Fruit fly (Drosophila melanogaster): ENCODE data around the gene CYLD.

Gene CYLD

DNA sequence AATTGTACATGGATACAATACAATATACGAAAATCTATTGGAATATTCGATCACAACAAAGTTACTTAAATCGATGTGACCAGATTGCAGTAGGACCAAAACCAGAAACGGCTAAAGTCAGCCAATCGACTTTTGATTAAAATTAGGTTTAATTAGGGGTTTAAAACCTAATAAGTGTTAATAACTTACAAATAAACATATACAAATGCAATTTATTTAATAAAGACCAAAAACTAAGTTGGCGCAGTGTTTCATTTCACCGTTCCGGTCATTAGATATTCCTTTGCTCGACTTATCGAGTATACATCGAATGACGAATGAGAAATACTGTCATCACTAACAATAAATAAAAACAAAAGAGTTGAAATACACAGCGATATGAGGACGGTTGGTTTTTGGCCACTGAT lies 49.2 kb downstream of the CYLD start, which contains the start of the genes bsk and CG31717 (continued):
- TF ChIP-seq GATAe (GFP tag; conservative IDR thresholded peaks at IDR 0.05) = no peak
- no peak for TF ChIP-seq ara (GFP tag; IDR thresholded peaks at IDR 0.05)
- TF ChIP-seq Med (GFP tag) = peak; percentile 67
- peak; percentile 7 for TF ChIP-seq lilli (GFP tag; optimal IDR thresholded peaks at IDR 0.05)
- no peak for TF ChIP-seq tin (GFP tag; optimal IDR thresholded peaks at IDR 0.05)
- TF ChIP-seq Atf-2 (GFP tag; optimal IDR thresholded peaks at IDR 0.05) = no peak
- TF ChIP-seq Side (GFP tag; optimal IDR thresholded peaks at IDR 0.05) = no peak
- TF ChIP-seq CG10366 (GFP tag; IDR thresholded peaks at IDR 0.05) = no peak
- TF ChIP-seq Sox100B (GFP tag; optimal IDR thresholded peaks at IDR 0.05) = no peak
- no peak for TF ChIP-seq Dip3 (GFP tag; optimal IDR thresholded peaks at IDR 0.05)
- 0 out of 2 replicates have a peak, but pooled peaks have one; percentile 11 for TF ChIP-seq CG1024 (GFP tag; IDR thresholded peaks at IDR 0.05)
- no peak for TF ChIP-seq CG10959 (GFP tag; IDR thresholded peaks at IDR 0.05)
- no peak for TF ChIP-seq CG14014 (GFP tag; IDR thresholded peaks at IDR 0.05)
- no peak for TF ChIP-seq CG17359 (tag; optimal IDR thresholded peaks at IDR 0.05)
- TF ChIP-seq HHEX (GFP tag; optimal IDR thresholded peaks at IDR 0.05) = no peak
- TF ChIP-seq Scr (GFP tag; IDR thresholded peaks at IDR 0.05; ENCODE audit: partially characterized antibody) = peak; percentile 67
- TF ChIP-seq org-1 (GFP tag; optimal IDR thresholded peaks at IDR 0.05) = no peak
- TF ChIP-seq E2f1 (GFP tag; IDR thresholded peaks at IDR 0.05) = no peak
- TF ChIP-seq toy (GFP tag; IDR thresholded peaks at IDR 0.05) = no peak
- no peak for TF ChIP-seq chm (GFP tag; IDR thresholded peaks at IDR 0.05)
- TF ChIP-seq Doc2 (GFP tag; IDR thresholded peaks at IDR 0.05) = no peak
- TF ChIP-seq slou (GFP tag; optimal IDR thresholded peaks at IDR 0.05) = no peak
- TF ChIP-seq NC2β (GFP tag; optimal IDR thresholded peaks at IDR 0.05) = no peak
- peak; percentile 71 for TF ChIP-seq Dref (GFP tag; IDR thresholded peaks at IDR 0.05)
- no peak for TF ChIP-seq caup (GFP tag; optimal IDR thresholded peaks at IDR 0.05; ENCODE audit: severe bottlenecking)
- no peak for TF ChIP-seq CG8944 (GFP tag; optimal IDR thresholded peaks at IDR 0.05)
- no peak for TF ChIP-seq CG17361 (GFP tag; IDR thresholded peaks at IDR 0.05)
- no peak for TF ChIP-seq slbo (GFP tag; IDR thresholded peaks at IDR 0.05)
- no peak for TF ChIP-seq CG11695 (GFP tag; IDR thresholded peaks at IDR 0.05)
- no peak for TF ChIP-seq CG10543 (GFP tag; optimal IDR thresholded peaks at IDR 0.05)
- no peak for TF ChIP-seq stc (GFP tag; IDR thresholded peaks at IDR 0.05)
- TF ChIP-seq CG10565 (GFP tag; optimal IDR thresholded peaks at IDR 0.05) = no peak
- peak; percentile 78 for TF ChIP-seq gfzf (GFP tag; optimal IDR thresholded peaks at IDR 0.05)
- no peak for TF ChIP-seq sob (GFP tag; IDR thresholded peaks at IDR 0.05)
- peak; percentile 46 for TF ChIP-seq phol (tag; optimal IDR thresholded peaks at IDR 0.05)
- no peak for TF ChIP-seq CG8388 (GFP tag; optimal IDR thresholded peaks at IDR 0.05)
- TF ChIP-seq dmrt11E (tag; optimal IDR thresholded peaks at IDR 0.05) = no peak
- TF ChIP-seq wdn (GFP tag; IDR thresholded peaks at IDR 0.05) = no peak
- TF ChIP-seq HLH4C (GFP tag; IDR thresholded peaks at IDR 0.05; ENCODE audit: partially characterized antibody) = peak; percentile 49; the same call in 1 of the 3 replicates
- TF ChIP-seq CG8478 (optimal IDR thresholded peaks at IDR 0.05) = no peak
- TF ChIP-seq B-H1 (GFP tag; IDR thresholded peaks at IDR 0.05) = no peak
- no peak for TF ChIP-seq Doc3 (GFP tag; IDR thresholded peaks at IDR 0.05; ENCODE audit: partially characterized antibody)
- no peak for TF ChIP-seq CG7786 (GFP tag; optimal IDR thresholded peaks at IDR 0.05)
- TF ChIP-seq MBD-R2 (GFP tag; IDR thresholded peaks at IDR 0.05) = peak; percentile 65
- no peak for TF ChIP-seq Tbp (GFP tag; optimal IDR thresholded peaks at IDR 0.05)
- TF ChIP-seq CG6854 (GFP tag; optimal IDR thresholded peaks at IDR 0.05) = no peak
- TF ChIP-seq nerfin-1 (tag; optimal IDR thresholded peaks at IDR 0.05) = peak; percentile 38
- no peak for TF ChIP-seq CG9727 (GFP tag; optimal IDR thresholded peaks at IDR 0.05)
- no peak for TF ChIP-seq en (GFP tag; optimal IDR thresholded peaks at IDR 0.05)
- no peak for TF ChIP-seq pnt (GFP tag; optimal IDR thresholded peaks at IDR 0.05)
- TF ChIP-seq Taf1 (GFP tag; IDR thresholded peaks at IDR 0.05) = no peak
- TF ChIP-seq Dp (GFP tag; optimal IDR thresholded peaks at IDR 0.05) = peak; percentile 21
- no peak for TF ChIP-seq pb (GFP tag; optimal IDR thresholded peaks at IDR 0.05)
